Worm (Caenorhabditis elegans): Measurements from ENCODE around the gene pkn-1.
A peak's percentile ranks its signal among the peaks of the same experiment; 100 is the strongest.

Gene pkn-1

DNA sequence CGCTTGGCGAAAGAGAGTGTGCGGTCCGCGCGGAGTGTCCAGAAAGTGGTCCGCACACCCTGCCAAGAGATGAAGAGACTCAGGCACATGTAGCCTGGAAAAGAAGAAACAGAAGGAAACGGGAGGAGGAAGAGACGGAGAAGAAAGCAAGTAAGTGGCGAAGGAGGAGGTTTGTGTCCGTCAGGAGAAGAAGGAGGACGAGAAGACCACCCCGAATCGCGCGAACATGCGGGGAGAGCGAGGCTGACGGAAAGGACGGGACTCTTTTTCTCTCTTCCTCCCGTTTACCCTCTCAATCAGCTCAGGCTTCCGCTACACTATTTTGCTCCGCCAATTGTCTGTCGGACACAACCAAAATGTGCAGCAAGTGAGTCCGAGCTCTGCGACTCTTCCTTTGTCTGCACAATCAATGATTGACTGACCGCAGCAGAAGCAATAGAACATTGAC lies 38.5 kb downstream of the pkn-1 start (continued):
- TF ChIP-seq daf-16 (GFP tag; optimal IDR thresholded peaks at IDR 0.05) (peak in 1 of 2 experiments; percentile 19), daf-16 (tag; optimal IDR thresholded peaks at IDR 0.05) (no peak), sdz-12 (GFP tag; optimal IDR thresholded peaks at IDR 0.05) (no peak), daf-12 (tag; optimal IDR thresholded peaks at IDR 0.05) (no peak), lin-15B (tag; optimal IDR thresholded peaks at IDR 0.05) (no peak), aha-1 (tag) (peak; percentile 44), vab-7 (GFP tag; IDR thresholded peaks at IDR 0.05) (no peak), fos-1 (tag; optimal IDR thresholded peaks at IDR 0.05) (no peak), unc-39 (tag; optimal IDR thresholded peaks at IDR 0.05) (no peak), F10B5.3 (tag; optimal IDR thresholded peaks at IDR 0.05) (no peak), hlh-30 (tag; optimal IDR thresholded peaks at IDR 0.05; ENCODE audit: insufficient read depth) (peak; percentile 56), F37D6.2 (tag; optimal IDR thresholded peaks at IDR 0.05) (peak; percentile 80), pha-4 (GFP tag; IDR thresholded peaks at IDR 0.05) (no peak; the same call in 1 of the 2 replicates), pha-4 (tag; optimal IDR thresholded peaks at IDR 0.05) (no peak), F26F4.8 (GFP tag; conservative IDR thresholded peaks at IDR 0.05) (no peak), mep-1 (tag; optimal IDR thresholded peaks at IDR 0.05) (peak; percentile 84), madf-5 (GFP tag; IDR thresholded peaks at IDR 0.05) (no peak), mes-2 (tag; optimal IDR thresholded peaks at IDR 0.05; ENCODE audit: poor library complexity, severe bottlenecking) (peak; percentile 61), pqm-1 (tag; optimal IDR thresholded peaks at IDR 0.05) (no peak), mdl-1 (tag; optimal IDR thresholded peaks at IDR 0.05) (peak in 1 of 2 experiments; percentile 66), madf-9 (GFP tag; conservative IDR thresholded peaks at IDR 0.05) (0 out of 2 replicates have a peak, but pooled peaks have one; percentile 10), T20F7.1 (GFP tag; optimal IDR thresholded peaks at IDR 0.05) (no peak), ceh-20 (GFP tag; IDR thresholded peaks at IDR 0.05) (peak; percentile 76), ztf-11 (tag; optimal IDR thresholded peaks at IDR 0.05) (no peak), nhr-6 (tag; optimal IDR thresholded peaks at IDR 0.05) (no peak), dmd-6 (GFP tag; IDR thresholded peaks at IDR 0.05) (peak; percentile 24; the same call in 1 of the 2 replicates), aly-2 (tag; optimal IDR thresholded peaks at IDR 0.05) (no peak), dmd-9 (GFP tag; IDR thresholded peaks at IDR 0.05) (no peak), lim-7 (GFP tag; IDR thresholded peaks at IDR 0.05) (no peak), nhr-28 (tag; optimal IDR thresholded peaks at IDR 0.05) (peak; percentile 61), nhr-77 (tag; optimal IDR thresholded peaks at IDR 0.05) (peak; percentile 7), T26A8.4 (GFP tag; IDR thresholded peaks at IDR 0.05) (no peak), gei-8 (GFP tag; optimal IDR thresholded peaks at IDR 0.05) (no peak), zip-11 (GFP tag; IDR thresholded peaks at IDR 0.05) (no peak), lir-3 (tag; optimal IDR thresholded peaks at IDR 0.05) (peak; percentile 70), snpc-1.2 (GFP tag; IDR thresholded peaks at IDR 0.05) (no peak), zag-1 (tag; optimal IDR thresholded peaks at IDR 0.05) (peak; percentile 29), lin-13 (GFP tag; optimal IDR thresholded peaks at IDR 0.05) (no peak), ctbp-1 (GFP tag; IDR thresholded peaks at IDR 0.05) (peak; percentile 97), unc-62 (GFP tag; optimal IDR thresholded peaks at IDR 0.05 in 1 of 2) (peak in 1 of 2 experiments; percentile 87), unc-62 (tag; optimal IDR thresholded peaks at IDR 0.05) (no peak), zip-2 (tag; optimal IDR thresholded peaks at IDR 0.05) (no peak), skn-1 (tag; optimal IDR thresholded peaks at IDR 0.05) (no peak), daf-19 (GFP tag; conservative IDR thresholded peaks at IDR 0.05) (no peak), tag-97 (GFP tag; IDR thresholded peaks at IDR 0.05) (no peak), arid-1 (GFP tag; conservative IDR thresholded peaks at IDR 0.05) (no peak), mxl-3 (GFP tag; optimal IDR thresholded peaks at IDR 0.05) (peak; percentile 71), ceh-32 (tag; optimal IDR thresholded peaks at IDR 0.05; ENCODE audit: poor library complexity) (no peak), nhr-48 (tag; optimal IDR thresholded peaks at IDR 0.05) (peak; percentile 26), lin-1 (GFP tag; IDR thresholded peaks at IDR 0.05) (no peak), ceh-44 (GFP tag; IDR thresholded peaks at IDR 0.05) (no peak), D1046.2 (GFP tag; IDR thresholded peaks at IDR 0.05) (no peak), Y75B8A.6 (GFP tag; IDR thresholded peaks at IDR 0.05) (no peak)

Measured in whole organism, L4 larva.